Worm (Caenorhabditis elegans) whole organism, L3 larva: ENCODE measurements around the gene rec-8.

ENCODE experiments used
- aly-2 ChIP-seq: fragments of 150-350 bp; optimal IDR thresholded peaks from 2 replicates; lab custom pipeline; 2014; ENCODE audit warnings: missing biosample characterization, missing genetic modification characterization
- ceh-9 ChIP-seq: sonication (generic microtip); optimal IDR thresholded peaks from 2 replicates; lab custom pipeline; 2018; ENCODE audit warnings: missing biosample characterization, missing genetic modification characterization
- mml-1 ChIP-seq: fragments of 150-350 bp; sonication (generic microtip); optimal IDR thresholded peaks from 3 replicates; lab custom pipeline; 2014; ENCODE audit warnings: missing biosample characterization, missing genetic modification characterization
- nhr-23 ChIP-seq: fragments of 150-350 bp; optimal IDR thresholded peaks from 2 replicates; lab custom pipeline; 2014; ENCODE audit warnings: missing biosample characterization, missing genetic modification reagents, missing genetic modification characterization
- nhr-237 ChIP-seq: fragments of 150-350 bp; optimal IDR thresholded peaks from 2 replicates; lab custom pipeline; 2014; ENCODE audit warnings: missing biosample characterization, missing genetic modification characterization
- pha-4 ChIP-seq: fragments of 150-350 bp; optimal IDR thresholded peaks from 2 replicates; lab custom pipeline; 2014; ENCODE audit warnings: missing biosample characterization, missing genetic modification reagents, missing genetic modification characterization
- snpc-4 ChIP-seq: fragments of 150-350 bp; optimal IDR thresholded peaks from 2 replicates; lab custom pipeline; 2014; ENCODE audit warnings: missing biosample characterization, missing genetic modification characterization
- unc-62 ChIP-seq: fragments of 150-350 bp; sonication (generic microtip); optimal IDR thresholded peaks from 4 replicates; lab custom pipeline; 2014; ENCODE audit warnings: missing biosample characterization, missing genetic modification reagents, missing genetic modification characterization
- zag-1 ChIP-seq: fragments of 150-350 bp; optimal IDR thresholded peaks from 2 replicates; lab custom pipeline; 2014; ENCODE audit warnings: missing biosample characterization, missing genetic modification characterization
- ztf-11 ChIP-seq: fragments of 150-350 bp; optimal IDR thresholded peaks from 2 replicates; lab custom pipeline; 2014; ENCODE audit warnings: missing biosample characterization, missing genetic modification characterization

DNA sequence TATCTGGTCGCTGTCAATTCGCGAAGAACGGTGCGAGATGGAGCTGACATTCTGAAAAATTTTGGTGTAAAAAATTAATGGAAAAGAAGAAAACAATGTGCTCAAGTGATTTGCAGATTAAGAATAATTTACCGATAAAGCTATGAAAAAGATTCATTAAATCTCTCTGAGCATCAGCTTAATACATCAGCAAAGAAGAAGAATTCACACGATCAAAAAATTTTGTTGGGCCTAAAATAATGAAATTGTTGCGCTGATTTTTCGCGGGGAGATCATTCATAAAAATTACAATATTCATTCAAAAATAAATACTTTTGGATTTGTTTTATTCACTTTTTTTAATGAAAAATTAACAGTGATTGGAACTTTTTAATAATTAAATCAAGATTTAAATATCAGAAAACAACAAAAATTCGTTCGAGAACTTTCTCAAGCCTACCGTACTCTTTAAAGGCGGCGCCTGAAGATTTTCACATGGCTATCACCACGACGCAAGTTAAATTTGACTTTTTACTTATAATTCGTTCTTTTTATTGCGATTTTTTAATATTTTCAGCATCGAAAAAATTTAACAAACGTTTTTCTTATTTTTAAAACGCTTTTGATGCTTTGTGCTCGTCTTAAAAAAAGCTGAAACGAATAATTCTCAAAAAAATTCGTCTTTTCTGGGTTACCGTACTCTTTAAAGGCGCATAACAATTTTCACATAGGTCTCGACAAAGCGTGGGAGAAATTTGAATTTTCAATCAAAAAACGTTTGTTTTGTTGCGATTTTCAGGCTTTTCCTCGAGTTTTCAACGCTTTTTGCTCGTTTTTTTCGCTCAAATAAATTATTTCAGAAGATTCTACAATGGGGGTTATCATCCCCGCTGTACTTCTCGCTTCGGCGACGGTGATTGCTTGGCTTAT, 47.7 kb upstream of the rec-8 start, which contains the start of the genes memi-2 and cyp-31A5:
- TF ChIP-seq nhr-23 (tag; lab: Kevin White, UChicago) (no peak), mml-1 (tag; lab: Kevin White, UChicago) (no peak), ztf-11 (tag; lab: Kevin White, UChicago) (no peak), ceh-9 (tag; lab: Kevin White, UChicago) (no peak), pha-4 (tag; lab: Kevin White, UChicago) (no peak), zag-1 (tag; lab: Kevin White, UChicago) (no peak), snpc-4 (tag; lab: Kevin White, UChicago) (no peak), aly-2 (tag; lab: Kevin White, UChicago) (no peak), nhr-237 (tag; lab: Kevin White, UChicago) (no peak), unc-62 (GFP tag; lab: Kevin White, UChicago) (no peak)
